Worm (Caenorhabditis elegans) whole organism, L1 larva: ENCODE data around the gene fbxa-141.

ENCODE experiments used
- C16A3.4 ChIP-seq: fragments of 150-350 bp; optimal IDR thresholded peaks from 2 replicates; lab custom pipeline; 2014; ENCODE audit warnings: missing biosample characterization, missing genetic modification characterization
- C34B4.2 ChIP-seq: sonication (generic microtip); optimal IDR thresholded peaks from 2 replicates; lab custom pipeline; 2017; ENCODE audit warnings: mild to moderate bottlenecking, missing genetic modification characterization, missing compliant biosample characterization
- F16B12.6 ChIP-seq: fragments of 150-350 bp; optimal IDR thresholded peaks from 2 replicates; lab custom pipeline; 2014; ENCODE audit warnings: missing biosample characterization, missing genetic modification characterization
- Y116A8C.19 ChIP-seq: sonication (generic microtip); optimal IDR thresholded peaks from 2 replicates; lab custom pipeline; 2016; ENCODE audit warnings: missing compliant biosample characterization, missing genetic modification characterization, borderline replicate concordance
- aly-2 ChIP-seq: fragments of 150-350 bp; optimal IDR thresholded peaks from 2 replicates; lab custom pipeline; 2014; ENCODE audit warnings: missing biosample characterization, missing genetic modification characterization
- blmp-1 ChIP-seq: fragments of 150-350 bp; optimal IDR thresholded peaks from 2 replicates; lab custom pipeline; 2014; ENCODE audit warnings: missing biosample characterization, missing genetic modification characterization
- ceh-8 ChIP-seq: fragments of 200-800 bp; sonication (Bioruptor generic); optimal IDR thresholded peaks from 2 replicates; lab custom pipeline; 2018; ENCODE audit warnings: mild to moderate bottlenecking, missing genetic modification characterization, moderate library complexity, missing compliant biosample characterization
- ceh-82 ChIP-seq, 3 experiments: fragments of 150-350 bp in 1 of 3; sonication (generic microtip) in 2 of 3; optimal IDR thresholded peaks; 2 replicates each; lab custom pipeline; 2014 to 2017; ENCODE audit warnings: missing biosample characterization in 3 of 3, missing genetic modification characterization in 3 of 3
- ceh-90 ChIP-seq: sonication (generic microtip); optimal IDR thresholded peaks from 2 replicates; lab custom pipeline; 2016; ENCODE audit warnings: missing genetic modification characterization, missing compliant biosample characterization
- dsc-1 ChIP-seq: sonication (generic microtip); optimal IDR thresholded peaks from 2 replicates; lab custom pipeline; 2016; ENCODE audit warnings: mild to moderate bottlenecking, missing genetic modification characterization, missing compliant biosample characterization
- egl-27 ChIP-seq, 2 experiments: fragments of 150-350 bp in 1 of 2; sonication (generic microtip); optimal IDR thresholded peaks; 3 replicates each; lab custom pipeline; 2017 to 2018; ENCODE audit warnings: missing biosample characterization in 2 of 2, missing genetic modification characterization in 2 of 2, missing genetic modification reagents in 2 of 2
- elt-2 ChIP-seq: sonication (generic microtip); optimal IDR thresholded peaks from 2 replicates; lab custom pipeline; 2016; ENCODE audit warnings: missing genetic modification characterization, mild to moderate bottlenecking, inconsistent platforms, missing compliant biosample characterization, missing genetic modification reagents
- fkh-4 ChIP-seq: sonication (generic microtip); optimal IDR thresholded peaks from 2 replicates; lab custom pipeline; 2016; ENCODE audit warnings: missing compliant biosample characterization, missing genetic modification characterization, borderline replicate concordance
- fkh-8 ChIP-seq: sonication (generic microtip); optimal IDR thresholded peaks from 2 replicates; lab custom pipeline; 2016; ENCODE audit warnings: mild to moderate bottlenecking, missing genetic modification characterization, missing compliant biosample characterization
- hlh-17 ChIP-seq: fragments of 200-800 bp; sonication (Bioruptor generic); optimal IDR thresholded peaks from 2 replicates; lab custom pipeline; 2018; ENCODE audit warnings: missing genetic modification characterization, mild to moderate bottlenecking, missing compliant biosample characterization, moderate library complexity, borderline replicate concordance
- irx-1 ChIP-seq: sonication (generic microtip); optimal IDR thresholded peaks from 2 replicates; lab custom pipeline; 2016; ENCODE audit warnings: missing genetic modification characterization, missing compliant biosample characterization
- isw-1 ChIP-seq: fragments of 200-800 bp; sonication (Bioruptor generic); IDR thresholded peaks from 2 replicates; pipeline ENCODE4 v1.3.6; 2022; ENCODE audit warnings: missing genetic modification characterization, missing compliant biosample characterization
- jun-1 ChIP-seq: fragments of 150-350 bp; optimal IDR thresholded peaks from 2 replicates; lab custom pipeline; 2014; ENCODE audit warnings: missing biosample characterization, missing genetic modification reagents, missing genetic modification characterization
- lin-13 ChIP-seq: fragments of 150-350 bp; optimal IDR thresholded peaks from 2 replicates; lab custom pipeline; 2014; ENCODE audit warnings: missing biosample characterization, missing genetic modification reagents, missing genetic modification characterization
- lin-14 ChIP-seq: fragments of 200-800 bp; sonication (Bioruptor generic); optimal IDR thresholded peaks from 2 replicates; lab custom pipeline; 2018; ENCODE audit warnings: mild to moderate bottlenecking, missing genetic modification characterization, moderate library complexity, missing compliant biosample characterization
- lin-15B ChIP-seq: fragments of 150-350 bp; sonication (generic microtip); optimal IDR thresholded peaks from 3 replicates; lab custom pipeline; 2014; ENCODE audit warnings: missing biosample characterization, missing genetic modification characterization
- lin-35 ChIP-seq, 2 experiments: fragments of 150-350 bp; optimal IDR thresholded peaks; 2 replicates each; lab custom pipeline; 2014; ENCODE audit warnings: missing biosample characterization in 2 of 2, missing genetic modification characterization in 2 of 2, missing genetic modification reagents in 2 of 2
- lin-39 ChIP-seq: fragments of 150-350 bp; optimal IDR thresholded peaks from 2 replicates; lab custom pipeline; 2014; ENCODE audit warnings: missing biosample characterization, missing genetic modification reagents, missing genetic modification characterization
- lir-3 ChIP-seq: sonication (generic microtip); optimal IDR thresholded peaks from 2 replicates; lab custom pipeline; 2016; ENCODE audit warnings: mild to moderate bottlenecking, missing genetic modification characterization, moderate library complexity, missing compliant biosample characterization; ENCODE audit not compliant: poor library complexity
- lsy-2 ChIP-seq, 2 experiments: fragments of 150-350 bp; optimal IDR thresholded peaks; 2 replicates each; lab custom pipeline; 2014; ENCODE audit warnings: missing biosample characterization in 2 of 2, missing genetic modification characterization in 2 of 2
- mab-9 ChIP-seq: fragments of 200-800 bp; sonication (Bioruptor generic); IDR thresholded peaks from 2 replicates; pipeline ENCODE4 v1.3.6; 2022; ENCODE audit warnings: missing genetic modification reagents, missing genetic modification characterization, missing compliant biosample characterization
- mep-1 ChIP-seq: fragments of 150-350 bp; optimal IDR thresholded peaks from 2 replicates; lab custom pipeline; 2014; ENCODE audit warnings: missing biosample characterization, missing genetic modification characterization
- nhr-11 ChIP-seq: fragments of 150-350 bp; optimal IDR thresholded peaks from 2 replicates; lab custom pipeline; 2014; ENCODE audit warnings: missing biosample characterization, missing genetic modification characterization
- nhr-12 ChIP-seq: sonication (generic microtip); optimal IDR thresholded peaks from 2 replicates; lab custom pipeline; 2017; ENCODE audit warnings: missing biosample characterization, missing genetic modification characterization
- nhr-19 ChIP-seq: fragments of 200-800 bp; sonication (Bioruptor generic); conservative IDR thresholded peaks from 2 replicates; pipeline ENCODE4 v1.3.6; 2022; ENCODE audit warnings: missing genetic modification characterization, missing compliant biosample characterization
- nhr-20 ChIP-seq: sonication (generic microtip); optimal IDR thresholded peaks from 2 replicates; lab custom pipeline; 2016; ENCODE audit warnings: mild to moderate bottlenecking, missing genetic modification characterization, missing compliant biosample characterization
- nhr-28 ChIP-seq: fragments of 150-350 bp; optimal IDR thresholded peaks from 2 replicates; lab custom pipeline; 2014; ENCODE audit warnings: missing biosample characterization, missing genetic modification characterization
- nhr-47 ChIP-seq: sonication (generic microtip); optimal IDR thresholded peaks from 2 replicates; lab custom pipeline; 2016; ENCODE audit warnings: mild to moderate bottlenecking, missing genetic modification characterization, moderate library complexity, missing compliant biosample characterization
- nhr-71 ChIP-seq: sonication (generic microtip); optimal IDR thresholded peaks from 2 replicates; lab custom pipeline; 2016; ENCODE audit warnings: mild to moderate bottlenecking, missing genetic modification characterization, moderate library complexity, missing compliant biosample characterization
- nhr-77 ChIP-seq: fragments of 150-350 bp; optimal IDR thresholded peaks from 2 replicates; lab custom pipeline; 2014; ENCODE audit warnings: missing biosample characterization, missing genetic modification characterization
- nhr-84 ChIP-seq: sonication (generic microtip); optimal IDR thresholded peaks from 2 replicates; lab custom pipeline; 2017; ENCODE audit warnings: missing biosample characterization, missing genetic modification characterization
- nhr-85 ChIP-seq: sonication (generic microtip); peaks from one replicate; lab custom pipeline; 2016; ENCODE audit warnings: missing genetic modification characterization, inconsistent platforms, missing compliant biosample characterization
- pqm-1 ChIP-seq: sonication (generic microtip); optimal IDR thresholded peaks from 3 replicates; lab custom pipeline; 2017; ENCODE audit warnings: missing biosample characterization, missing genetic modification characterization
- rnt-1 ChIP-seq: sonication (generic microtip); optimal IDR thresholded peaks from 2 replicates; lab custom pipeline; 2016; ENCODE audit warnings: mild to moderate bottlenecking, missing genetic modification characterization, moderate library complexity, missing compliant biosample characterization
- snpc-4 ChIP-seq: fragments of 150-350 bp; optimal IDR thresholded peaks from 2 replicates; lab custom pipeline; 2014; ENCODE audit warnings: missing biosample characterization, missing genetic modification characterization
- sox-4 ChIP-seq: sonication (generic microtip); optimal IDR thresholded peaks from 2 replicates; lab custom pipeline; 2016; ENCODE audit warnings: missing genetic modification characterization, missing compliant biosample characterization
- sup-37 ChIP-seq: fragments of 200-800 bp; sonication (Bioruptor generic); optimal IDR thresholded peaks from 2 replicates; lab custom pipeline; 2018; ENCODE audit warnings: mild to moderate bottlenecking, missing genetic modification characterization, missing compliant biosample characterization
- tlp-1 ChIP-seq: fragments of 150-350 bp; optimal IDR thresholded peaks from 2 replicates; lab custom pipeline; 2014; ENCODE audit warnings: missing biosample characterization, missing genetic modification characterization
- unc-130 ChIP-seq: fragments of 150-350 bp; optimal IDR thresholded peaks from 2 replicates; lab custom pipeline; 2017; ENCODE audit warnings: missing biosample characterization, missing genetic modification characterization, inconsistent platforms
- unc-30 ChIP-seq: sonication (generic microtip); optimal IDR thresholded peaks from 2 replicates; lab custom pipeline; 2017; ENCODE audit warnings: missing biosample characterization, missing genetic modification characterization
- unc-62 ChIP-seq: fragments of 150-350 bp; optimal IDR thresholded peaks from 2 replicates; lab custom pipeline; 2014; ENCODE audit warnings: missing biosample characterization, missing genetic modification reagents, missing genetic modification characterization
- unc-86 ChIP-seq: sonication (generic microtip); optimal IDR thresholded peaks from 2 replicates; lab custom pipeline; 2016; ENCODE audit warnings: missing genetic modification characterization, missing compliant biosample characterization
- vab-15 ChIP-seq: sonication (generic microtip); optimal IDR thresholded peaks from 2 replicates; lab custom pipeline; 2017; ENCODE audit warnings: missing genotype, mild to moderate bottlenecking, missing genetic modification characterization, missing compliant biosample characterization
- xbp-1 ChIP-seq: sonication (generic microtip); optimal IDR thresholded peaks from 2 replicates; lab custom pipeline; 2016; ENCODE audit warnings: missing genetic modification characterization, missing compliant biosample characterization
- zip-4 ChIP-seq: fragments of 200-800 bp; sonication (Bioruptor generic); optimal IDR thresholded peaks from 2 replicates; lab custom pipeline; 2018; ENCODE audit warnings: mild to moderate bottlenecking, missing genetic modification characterization, moderate library complexity, missing compliant biosample characterization
- ztf-11 ChIP-seq, 2 experiments: sonication (generic microtip); optimal IDR thresholded peaks; 2 replicates each; lab custom pipeline; 2016 to 2017; ENCODE audit warnings: missing genetic modification characterization in 2 of 2, missing biosample characterization in 1 of 2, missing compliant biosample characterization in 1 of 2

The fbxa-141 gene

ce11 chrX:14515028-14515427, 2.3 kb upstream of the fbxa-141 start, which contains the start of gene gcsh-1:
Gene gcsh-1, minus strand, starts transcription at chrX:14515073.
- TF ChIP-seq elt-2 (tag; lab: Kevin White, UChicago) (peak; percentile 50), vab-15 (tag; lab: Kevin White, UChicago) (no peak)

ce11 chrX:14513462-14513861, 745 bp upstream of the fbxa-141 start:
- TF ChIP-seq snpc-4 (tag; lab: Kevin White, UChicago), result peak; percentile 18
- TF ChIP-seq unc-130 (tag; lab: Kevin White, UChicago), result no peak
- peak; percentile 26 for TF ChIP-seq rnt-1 (tag; lab: Kevin White, UChicago)
- no peak for TF ChIP-seq nhr-84 (tag; lab: Kevin White, UChicago)
- peak; percentile 2 to 14 for TF ChIP-seq lin-35 (GFP tag; optimal IDR thresholded peaks at IDR 0.05; lab: Kevin White, UChicago)
- TF ChIP-seq nhr-85, result no peak
- no peak for TF ChIP-seq fkh-4 (tag; lab: Kevin White, UChicago)
- TF ChIP-seq mab-9 (GFP tag; lab: Robert Waterston, UW), result no peak
- TF ChIP-seq lin-13 (GFP tag; lab: Kevin White, UChicago), result peak; percentile 19
- TF ChIP-seq blmp-1 (tag; lab: Kevin White, UChicago), result peak; percentile 4
- no peak for TF ChIP-seq fkh-8 (tag; lab: Kevin White, UChicago)
- no peak for TF ChIP-seq lin-15B
- peak; percentile 51 for TF ChIP-seq xbp-1
- no peak for TF ChIP-seq isw-1 (GFP tag; lab: Robert Waterston, UW)
- no peak for TF ChIP-seq vab-15 (tag; lab: Kevin White, UChicago)
- peak; percentile 84 for TF ChIP-seq dsc-1 (tag; lab: Kevin White, UChicago)
- TF ChIP-seq pqm-1, result no peak
- TF ChIP-seq Y116A8C.19, result no peak
- TF ChIP-seq nhr-19 (GFP tag; lab: Robert Waterston, UW), result 0 out of 2 replicates have a peak, but pooled peaks have one; percentile 7
- TF ChIP-seq zip-4 (GFP tag; lab: Kevin White, UChicago), result no peak
- TF ChIP-seq jun-1 (tag; lab: Kevin White, UChicago), result no peak
- no peak for TF ChIP-seq C34B4.2
- no peak for TF ChIP-seq hlh-17 (GFP tag; lab: Kevin White, UChicago)
- peak; percentile 54 for TF ChIP-seq mep-1 (tag; lab: Kevin White, UChicago)
- peak; percentile 45 to 46 for TF ChIP-seq lsy-2 (tag; optimal IDR thresholded peaks at IDR 0.05; lab: Kevin White, UChicago)
- peak; percentile 35 for TF ChIP-seq nhr-20 (tag; lab: Kevin White, UChicago)
- TF ChIP-seq nhr-11 (tag; lab: Kevin White, UChicago), result no peak
- peak; percentile 47 for TF ChIP-seq ceh-8 (GFP tag; lab: Kevin White, UChicago)
- TF ChIP-seq lir-3 (tag; lab: Kevin White, UChicago), result no peak
- TF ChIP-seq nhr-28, result no peak
- TF ChIP-seq F16B12.6 (tag; lab: Kevin White, UChicago), result peak; percentile 90
- no peak for TF ChIP-seq sox-4 (tag; lab: Kevin White, UChicago)
- no peak for TF ChIP-seq aly-2 (tag; lab: Kevin White, UChicago)
- no peak for TF ChIP-seq tlp-1 (tag; lab: Kevin White, UChicago)
- TF ChIP-seq egl-27 (tag; optimal IDR thresholded peaks at IDR 0.05; lab: Kevin White, UChicago), result no peak
- peak; percentile 45 for TF ChIP-seq nhr-71
- TF ChIP-seq C16A3.4 (tag; lab: Kevin White, UChicago), result no peak
- peak; percentile 44 for TF ChIP-seq nhr-47 (tag; lab: Kevin White, UChicago)
- TF ChIP-seq lin-39, result peak; percentile 36
- TF ChIP-seq nhr-12 (tag; lab: Kevin White, UChicago), result no peak
- no peak for TF ChIP-seq ceh-90 (tag; lab: Kevin White, UChicago)
- peak in 1 of 2 experiments; percentile 13 for TF ChIP-seq ztf-11 (tag; optimal IDR thresholded peaks at IDR 0.05; lab: Kevin White, UChicago)
- no peak for TF ChIP-seq unc-62
- no peak for TF ChIP-seq sup-37 (GFP tag; lab: Kevin White, UChicago)
- TF ChIP-seq nhr-77 (tag; lab: Kevin White, UChicago), result no peak
- peak; percentile 49 for TF ChIP-seq lin-14 (GFP tag; lab: Kevin White, UChicago)
- peak in 1 of 3 experiments; percentile 14 for TF ChIP-seq ceh-82 (tag; optimal IDR thresholded peaks at IDR 0.05; lab: Kevin White, UChicago)
- peak; percentile 16 for TF ChIP-seq irx-1 (tag; lab: Kevin White, UChicago)
- no peak for TF ChIP-seq unc-30 (tag; lab: Kevin White, UChicago)
- no peak for TF ChIP-seq unc-86 (tag; lab: Kevin White, UChicago)
